Fruit fly (Drosophila melanogaster) whole organism, prepupa: ENCODE measurements around the gene Sk1.

ENCODE experiments used
- Blimp-1 ChIP-seq: fragments of 200-800 bp; sonication (Bioruptor generic); optimal IDR thresholded peaks from 3 replicates; lab custom pipeline; 2017; ENCODE audit warnings: missing biosample characterization, missing genetic modification characterization, mild to moderate bottlenecking, moderate library complexity, missing genetic modification reagents
- CG10631 ChIP-seq: fragments of 200-800 bp; sonication (Bioruptor generic); optimal IDR thresholded peaks from 2 replicates; lab custom pipeline; 2016; ENCODE audit warnings: missing biosample characterization, missing genetic modification characterization
- CG10669 ChIP-seq: fragments of 200-800 bp; sonication (Bioruptor generic); optimal IDR thresholded peaks from 3 replicates; lab custom pipeline; 2018; ENCODE audit warnings: missing biosample characterization, mild to moderate bottlenecking, missing genetic modification characterization, moderate library complexity
- CG11762 ChIP-seq: fragments of 200-800 bp; sonication (Bioruptor generic); optimal IDR thresholded peaks from 3 replicates; lab custom pipeline; 2016; ENCODE audit warnings: missing biosample characterization, missing genetic modification characterization; ENCODE audit not compliant: insufficient read depth
- CG15336 ChIP-seq: fragments of 200-800 bp; sonication (Bioruptor generic); IDR thresholded peaks from 2 replicates; pipeline ENCODE4 v1.3.6; 2022; ENCODE audit warnings: missing biosample characterization, missing genetic modification characterization
- CG1621 ChIP-seq: fragments of 200-800 bp; sonication (Bioruptor generic); optimal IDR thresholded peaks from 3 replicates; lab custom pipeline; 2018; ENCODE audit warnings: missing biosample characterization, mild to moderate bottlenecking, missing genetic modification characterization
- CG16779 ChIP-seq: fragments of 200-800 bp; sonication (Bioruptor generic); optimal IDR thresholded peaks from 3 replicates; lab custom pipeline; 2017; ENCODE audit warnings: missing biosample characterization, mild to moderate bottlenecking, missing genetic modification characterization
- CG3032 ChIP-seq: fragments of 200-800 bp; optimal IDR thresholded peaks from 2 replicates; lab custom pipeline; 2019; ENCODE audit warnings: missing biosample characterization, mild to moderate bottlenecking, missing genetic modification characterization, moderate library complexity
- CG31627 ChIP-seq: fragments of 200-800 bp; sonication (Bioruptor generic); optimal IDR thresholded peaks from 3 replicates; lab custom pipeline; 2016; ENCODE audit warnings: missing biosample characterization, missing genetic modification characterization
- CG32006 ChIP-seq: fragments of 200-800 bp; sonication (Bioruptor generic); optimal IDR thresholded peaks from 3 replicates; lab custom pipeline; 2017; ENCODE audit warnings: missing biosample characterization, mild to moderate bottlenecking, missing genetic modification characterization
- CG34406 ChIP-seq: fragments of 200-800 bp; sonication (Bioruptor generic); optimal IDR thresholded peaks from 3 replicates; lab custom pipeline; 2016; ENCODE audit warnings: missing biosample characterization, missing genetic modification characterization
- CG3919 ChIP-seq: fragments of 200-800 bp; sonication (Bioruptor generic); optimal IDR thresholded peaks from 3 replicates; lab custom pipeline; 2016; ENCODE audit warnings: missing biosample characterization, missing genetic modification characterization
- CG6163 ChIP-seq: fragments of 200-800 bp; sonication (Bioruptor generic); IDR thresholded peaks from 3 replicates; pipeline ENCODE4 v1.3.6; 2022; ENCODE audit warnings: missing biosample characterization, missing genetic modification characterization
- CG6276 ChIP-seq: fragments of 200-800 bp; sonication (Bioruptor generic); optimal IDR thresholded peaks from 2 replicates; lab custom pipeline; 2017; ENCODE audit warnings: missing biosample characterization, mild to moderate bottlenecking, missing genetic modification characterization
- CG6792 ChIP-seq: fragments of 200-800 bp; sonication (Bioruptor generic); optimal IDR thresholded peaks from 3 replicates; lab custom pipeline; 2016; ENCODE audit warnings: missing biosample characterization, missing genetic modification characterization
- CG6808 ChIP-seq: fragments of 200-800 bp; sonication (Bioruptor generic); optimal IDR thresholded peaks from 3 replicates; lab custom pipeline; 2017; ENCODE audit warnings: missing biosample characterization, missing genetic modification characterization, mild to moderate bottlenecking, moderate library complexity, missing genetic modification reagents
- CG6854 ChIP-seq: fragments of 200-800 bp; sonication (Bioruptor generic); optimal IDR thresholded peaks from 2 replicates; lab custom pipeline; 2017; ENCODE audit warnings: missing biosample characterization, mild to moderate bottlenecking, missing genetic modification characterization
- CG7368 ChIP-seq: fragments of 200-800 bp; sonication (Bioruptor generic); optimal IDR thresholded peaks from 3 replicates; lab custom pipeline; 2016; ENCODE audit warnings: missing biosample characterization, missing genetic modification characterization
- CG8119 ChIP-seq: fragments of 200-800 bp; sonication (Bioruptor generic); IDR thresholded peaks from 3 replicates; pipeline ENCODE4 v1.3.6; 2022; ENCODE audit warnings: missing biosample characterization, missing genetic modification characterization
- CG8632 ChIP-seq: fragments of 200-800 bp; sonication (Bioruptor generic); optimal IDR thresholded peaks from 3 replicates; lab custom pipeline; 2016; ENCODE audit warnings: missing biosample characterization, missing genetic modification characterization
- CG9139 ChIP-seq: fragments of 200-800 bp; sonication (Bioruptor generic); optimal IDR thresholded peaks from 3 replicates; lab custom pipeline; 2017; ENCODE audit warnings: missing biosample characterization, mild to moderate bottlenecking, missing genetic modification characterization
- Eip75B ChIP-seq: fragments of 200-800 bp; sonication (Bioruptor generic); optimal IDR thresholded peaks from 3 replicates; lab custom pipeline; 2016; ENCODE audit warnings: missing biosample characterization, missing genetic modification characterization
- Eip78C ChIP-seq: fragments of 200-800 bp; sonication (Bioruptor generic); peaks from one replicate; lab custom pipeline; 2016; ENCODE audit warnings: missing biosample characterization, missing genetic modification characterization
- Eip93F ChIP-seq: fragments of 200-800 bp; sonication (Bioruptor generic); optimal IDR thresholded peaks from 2 replicates; lab custom pipeline; 2016; ENCODE audit warnings: missing biosample characterization, mild to moderate bottlenecking, missing genetic modification characterization
- Ets21C ChIP-seq: fragments of 200-800 bp; sonication (Bioruptor generic); optimal IDR thresholded peaks from 3 replicates; lab custom pipeline; 2016; ENCODE audit warnings: missing biosample characterization, missing genetic modification characterization
- Ets96B ChIP-seq: fragments of 200-800 bp; optimal IDR thresholded peaks from 2 replicates; lab custom pipeline; 2019; ENCODE audit warnings: missing biosample characterization, mild to moderate bottlenecking, missing genetic modification characterization, moderate library complexity
- Hr38 ChIP-seq: sonication (Bioruptor generic); optimal IDR thresholded peaks from 2 replicates; lab custom pipeline; 2016; ENCODE audit warnings: missing biosample characterization, missing genetic modification characterization
- Hr39 ChIP-seq: fragments of 200-800 bp; sonication (Bioruptor generic); optimal IDR thresholded peaks from 2 replicates; lab custom pipeline; 2016; ENCODE audit warnings: missing biosample characterization, missing genetic modification characterization
- Hr4 ChIP-seq: fragments of 200-800 bp; sonication (Bioruptor generic); optimal IDR thresholded peaks from 3 replicates; lab custom pipeline; 2016; ENCODE audit warnings: missing biosample characterization, missing genetic modification characterization
- Lpt ChIP-seq: fragments of 200-800 bp; sonication (Bioruptor generic); optimal IDR thresholded peaks from 3 replicates; lab custom pipeline; 2016; ENCODE audit warnings: missing biosample characterization, missing genetic modification characterization
- Met ChIP-seq: fragments of 200-800 bp; sonication (Bioruptor generic); optimal IDR thresholded peaks from 3 replicates; lab custom pipeline; 2016; ENCODE audit warnings: missing biosample characterization, missing genetic modification characterization
- Sox14 ChIP-seq: fragments of 200-800 bp; sonication (Bioruptor generic); optimal IDR thresholded peaks from 3 replicates; lab custom pipeline; 2016; ENCODE audit warnings: missing biosample characterization, missing genetic modification characterization
- Sox15 ChIP-seq: fragments of 200-800 bp; sonication (Bioruptor generic); optimal IDR thresholded peaks from 3 replicates; lab custom pipeline; 2016; ENCODE audit warnings: missing biosample characterization, missing genetic modification characterization
- achi ChIP-seq: fragments of 200-800 bp; sonication (Bioruptor generic); optimal IDR thresholded peaks from 3 replicates; lab custom pipeline; 2016; ENCODE audit warnings: missing biosample characterization, missing genetic modification characterization
- acj6 ChIP-seq: fragments of 200-800 bp; sonication (Bioruptor generic); optimal IDR thresholded peaks from 3 replicates; lab custom pipeline; 2016; ENCODE audit warnings: missing biosample characterization, missing genetic modification characterization
- cyc ChIP-seq: fragments of 200-800 bp; sonication (Bioruptor generic); optimal IDR thresholded peaks from 3 replicates; lab custom pipeline; 2016; ENCODE audit warnings: missing biosample characterization, missing genetic modification characterization
- dac ChIP-seq: fragments of 200-800 bp; sonication (Bioruptor generic); optimal IDR thresholded peaks from 2 replicates; lab custom pipeline; 2017; ENCODE audit warnings: missing biosample characterization, mild to moderate bottlenecking, missing genetic modification characterization
- dsx ChIP-seq: fragments of 200-800 bp; optimal IDR thresholded peaks from 3 replicates; lab custom pipeline; 2019; ENCODE audit warnings: missing biosample characterization, mild to moderate bottlenecking, missing genetic modification characterization, moderate library complexity; ENCODE audit not compliant: poor library complexity, severe bottlenecking
- eg ChIP-seq: fragments of 200-800 bp; sonication (Bioruptor generic); IDR thresholded peaks from 3 replicates; pipeline ENCODE4 v1.3.6; 2022; ENCODE audit warnings: missing biosample characterization, missing genetic modification characterization
- fkh ChIP-seq: fragments of 200-800 bp; sonication (Bioruptor generic); optimal IDR thresholded peaks from 3 replicates; lab custom pipeline; 2017; ENCODE audit warnings: missing biosample characterization, mild to moderate bottlenecking, missing genetic modification characterization, moderate library complexity
- lz ChIP-seq: fragments of 200-800 bp; sonication (Bioruptor generic); optimal IDR thresholded peaks from 3 replicates; lab custom pipeline; 2016; ENCODE audit warnings: missing biosample characterization, missing genetic modification characterization
- net ChIP-seq: fragments of 200-800 bp; sonication (Bioruptor generic); optimal IDR thresholded peaks from 3 replicates; lab custom pipeline; 2016; ENCODE audit warnings: missing biosample characterization, missing genetic modification characterization
- pdm3 ChIP-seq: fragments of 200-800 bp; sonication (Bioruptor generic); optimal IDR thresholded peaks from 3 replicates; lab custom pipeline; 2016; ENCODE audit warnings: missing biosample characterization, missing genetic modification characterization
- spab ChIP-seq: fragments of 200-800 bp; sonication (Bioruptor generic); optimal IDR thresholded peaks from 2 replicates; lab custom pipeline; 2017; ENCODE audit warnings: missing biosample characterization, mild to moderate bottlenecking, missing genetic modification characterization, missing genetic modification reagents
- ss ChIP-seq, 2 experiments: fragments of 200-800 bp; sonication (Bioruptor generic); optimal IDR thresholded peaks; 2 replicates in 1 of 2; 3 replicates in 1 of 2; lab custom pipeline; 2017 to 2018; ENCODE audit warnings: mild to moderate bottlenecking in 2 of 2, missing biosample characterization in 2 of 2, missing genetic modification characterization in 2 of 2, moderate library complexity in 1 of 2
- topi ChIP-seq: fragments of 200-800 bp; sonication (Bioruptor generic); optimal IDR thresholded peaks from 3 replicates; lab custom pipeline; 2016; ENCODE audit warnings: missing biosample characterization, missing genetic modification characterization

Gene Sk1

DNA sequence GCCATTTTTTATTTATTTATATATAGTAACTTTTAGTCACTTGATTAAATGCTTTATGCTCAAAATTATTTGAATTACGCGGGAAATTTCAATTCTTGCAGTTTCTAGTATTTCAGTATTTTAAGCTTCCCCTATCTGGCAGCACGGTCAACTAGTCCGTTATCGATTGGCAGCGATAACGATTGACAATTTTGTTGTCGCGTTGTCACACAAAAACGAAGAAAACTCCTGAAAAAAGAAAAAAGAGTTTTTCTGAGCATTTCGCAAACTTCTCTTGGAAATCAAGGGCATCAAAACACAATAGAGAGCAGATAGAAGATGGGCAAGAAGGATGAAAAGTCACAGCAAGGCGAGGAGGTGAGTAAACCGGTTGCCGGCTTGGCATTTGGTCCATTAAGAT is 42.7 kb downstream of the Sk1 start, which contains the start of gene Spase25:
TSS of gene Spase25 (plus strand) at position 176 of the 400 bp plus-strand sequence.
- TF ChIP-seq Eip78C, result peak; percentile 17
- peak; percentile 47 for TF ChIP-seq Ets96B
- TF ChIP-seq Eip93F (GFP tag; lab: Kevin White, UChicago), result no peak
- TF ChIP-seq net, result no peak
- TF ChIP-seq CG7368 (GFP tag; lab: Kevin White, UChicago), result no peak
- no peak for TF ChIP-seq CG3919
- peak; percentile 37 for TF ChIP-seq dsx (GFP tag; lab: Kevin White, UChicago)
- peak in 1 of 2 experiments; percentile 12 for TF ChIP-seq ss (GFP tag; optimal IDR thresholded peaks at IDR 0.05; lab: Kevin White, UChicago)
- TF ChIP-seq CG6792, result no peak
- TF ChIP-seq CG10669 (GFP tag; lab: Kevin White, UChicago), result no peak
- no peak for TF ChIP-seq pdm3 (GFP tag; lab: Kevin White, UChicago)
- peak; percentile 19 for TF ChIP-seq CG6808
- peak; percentile 28 for TF ChIP-seq Lpt (GFP tag; lab: Kevin White, UChicago)
- peak; percentile 3 for TF ChIP-seq CG9139 (GFP tag; lab: Kevin White, UChicago)
- no peak for TF ChIP-seq Hr39 (GFP tag; lab: Kevin White, UChicago)
- TF ChIP-seq fkh (GFP tag; lab: Kevin White, UChicago), result no peak
- TF ChIP-seq CG6854 (GFP tag; lab: Kevin White, UChicago), result no peak
- no peak for TF ChIP-seq eg (GFP tag; lab: Robert Waterston, UW)
- TF ChIP-seq spab (GFP tag; lab: Kevin White, UChicago), result no peak
- TF ChIP-seq CG31627 (GFP tag; lab: Kevin White, UChicago), result no peak
- TF ChIP-seq CG16779 (tag; lab: Kevin White, UChicago), result no peak
- 0 out of 2 replicates have a peak, but pooled peaks have one; percentile 28 for TF ChIP-seq CG15336 (GFP tag; lab: Robert Waterston, UW)
- no peak for TF ChIP-seq Blimp-1 (GFP tag; lab: Kevin White, UChicago)
- TF ChIP-seq CG6163, result peak; percentile 28; the same call in 1 of the 3 replicates
- peak; percentile 49; the same call in 2 of the 3 replicates for TF ChIP-seq CG8119 (GFP tag; lab: Robert Waterston, UW)
- TF ChIP-seq CG34406 (GFP tag; lab: Kevin White, UChicago), result no peak
- TF ChIP-seq achi (GFP tag; lab: Kevin White, UChicago), result no peak
- peak; percentile 9 for TF ChIP-seq CG3032
- no peak for TF ChIP-seq CG32006 (GFP tag; lab: Kevin White, UChicago)

dm6 chrX:11491473-11491872 is 49.1 kb downstream of the Sk1 start, which contains the start of gene CG33235:
Gene CG33235 (minus strand): TSS chrX:11491573.
- TF ChIP-seq spab (GFP tag; lab: Kevin White, UChicago) (no peak), CG6808 (no peak), cyc (GFP tag; lab: Kevin White, UChicago) (no peak), Hr4 (no peak)
- TF ChIP-seq, all 60 proteins: peak for 0

dm6 chrX:11492205-11492604 is 49.9 kb downstream of the Sk1 start:
- TF ChIP-seq eg (GFP tag; lab: Robert Waterston, UW) (no peak), pdm3 (GFP tag; lab: Kevin White, UChicago) (peak; percentile 8), lz (GFP tag; lab: Kevin White, UChicago) (no peak), Hr4 (peak; percentile 69), Ets21C (GFP tag; lab: Kevin White, UChicago) (no peak), acj6 (GFP tag; lab: Kevin White, UChicago) (peak; percentile 7), topi (GFP tag; lab: Kevin White, UChicago) (no peak), CG11762 (no peak), CG8632 (GFP tag; lab: Kevin White, UChicago) (no peak), Hr38 (no peak), Sox14 (GFP tag; lab: Kevin White, UChicago) (no peak), Sox15 (GFP tag; lab: Kevin White, UChicago) (no peak), dsx (GFP tag; lab: Kevin White, UChicago) (no peak), Met (GFP tag; lab: Kevin White, UChicago) (no peak), CG1621 (tag; lab: Kevin White, UChicago) (no peak), CG8119 (GFP tag; lab: Robert Waterston, UW) (no peak), CG16779 (tag; lab: Kevin White, UChicago) (no peak), CG6792 (no peak), CG6163 (no peak), CG15336 (GFP tag; lab: Robert Waterston, UW) (no peak), CG3919 (peak; percentile 10), Eip78C (peak; percentile 80), CG7368 (GFP tag; lab: Kevin White, UChicago) (no peak), CG10631 (peak; percentile 22), CG6276 (GFP tag; lab: Kevin White, UChicago) (peak; percentile 58), dac (no peak), Eip75B (GFP tag; lab: Kevin White, UChicago) (no peak), net (peak; percentile 50), Hr39 (GFP tag; lab: Kevin White, UChicago) (no peak), Blimp-1 (GFP tag; lab: Kevin White, UChicago) (no peak)
